Fruit fly (Drosophila melanogaster): ENCODE results near the gene Cyp6d5.

The Cyp6d5 gene

dm6 chr3R:14041647-14042046, 12.6 kb downstream of the Cyp6d5 start (continued):
- TF ChIP-seq CG12391 (tag; optimal IDR thresholded peaks at IDR 0.05): no peak
- no peak for TF ChIP-seq sens (GFP tag)
- TF ChIP-seq Oli (tag; optimal IDR thresholded peaks at IDR 0.05): no peak
- TF ChIP-seq trem (tag; optimal IDR thresholded peaks at IDR 0.05): peak; percentile 8
- no peak for TF ChIP-seq Sry-δ (GFP tag; optimal IDR thresholded peaks at IDR 0.05)
- TF ChIP-seq CG7357 (GFP tag; IDR thresholded peaks at IDR 0.05): no peak
- no peak for TF ChIP-seq chm (GFP tag; IDR thresholded peaks at IDR 0.05)
- no peak for TF ChIP-seq ranshi (GFP tag; IDR thresholded peaks at IDR 0.05)
- no peak for TF ChIP-seq h (optimal IDR thresholded peaks at IDR 0.05)
- TF ChIP-seq kni (GFP tag; optimal IDR thresholded peaks at IDR 0.05): no peak
- TF ChIP-seq gem (tag; optimal IDR thresholded peaks at IDR 0.05): peak; percentile 36
- no peak for TF ChIP-seq CG16863 (GFP tag; optimal IDR thresholded peaks at IDR 0.05)
- no peak for TF ChIP-seq CG11247 (GFP tag; IDR thresholded peaks at IDR 0.05)
- TF ChIP-seq zfh1 (GFP tag; IDR thresholded peaks at IDR 0.05): no peak
- TF ChIP-seq zfh2 (GFP tag; optimal IDR thresholded peaks at IDR 0.05): no peak
- peak; percentile 24 for TF ChIP-seq Fer1 (GFP tag; optimal IDR thresholded peaks at IDR 0.05)
- TF ChIP-seq CG7839 (tag; optimal IDR thresholded peaks at IDR 0.05): no peak
- no peak for TF ChIP-seq CG4854 (GFP tag; optimal IDR thresholded peaks at IDR 0.05)
- no peak for TF ChIP-seq CG13123 (GFP tag; optimal IDR thresholded peaks at IDR 0.05)
- TF ChIP-seq btn (GFP tag; optimal IDR thresholded peaks at IDR 0.05): no peak
- no peak for TF ChIP-seq pho (GFP tag; optimal IDR thresholded peaks at IDR 0.05)
- no peak for TF ChIP-seq CG1647 (GFP tag; optimal IDR thresholded peaks at IDR 0.05)
- TF ChIP-seq CG3163 (GFP tag; optimal IDR thresholded peaks at IDR 0.05): no peak
- TF ChIP-seq CG17385 (GFP tag; optimal IDR thresholded peaks at IDR 0.05): no peak
- TF ChIP-seq CG8281 (tag; optimal IDR thresholded peaks at IDR 0.05): no peak
- TF ChIP-seq Bdp1 (GFP tag; optimal IDR thresholded peaks at IDR 0.05): no peak
- no peak for TF ChIP-seq Stat92E (GFP tag; optimal IDR thresholded peaks at IDR 0.05)
- 0 out of 3 replicates have a peak, but pooled peaks have one; percentile 6 for TF ChIP-seq Aef1 (GFP tag; IDR thresholded peaks at IDR 0.05)
- TF ChIP-seq CG18599 (GFP tag; optimal IDR thresholded peaks at IDR 0.05): peak; percentile 43
- no peak for TF ChIP-seq CG8478 (optimal IDR thresholded peaks at IDR 0.05)
- no peak for TF ChIP-seq CG10431 (GFP tag; optimal IDR thresholded peaks at IDR 0.05)
- no peak for TF ChIP-seq amos (GFP tag; IDR thresholded peaks at IDR 0.05; ENCODE audit: partially characterized antibody)
- TF ChIP-seq CG1832 (GFP tag; optimal IDR thresholded peaks at IDR 0.05): no peak
- no peak for TF ChIP-seq CG12942 (GFP tag; optimal IDR thresholded peaks at IDR 0.05)
- TF ChIP-seq CG9727 (GFP tag; optimal IDR thresholded peaks at IDR 0.05): no peak
- TF ChIP-seq CHES-1-like (GFP tag; optimal IDR thresholded peaks at IDR 0.05): no peak
- TF ChIP-seq chif (GFP tag; optimal IDR thresholded peaks at IDR 0.05): no peak
- TF ChIP-seq sqz (GFP tag; optimal IDR thresholded peaks at IDR 0.05): no peak
- TF ChIP-seq CG17328 (GFP tag; IDR thresholded peaks at IDR 0.05): no peak
- TF ChIP-seq wdn (GFP tag; IDR thresholded peaks at IDR 0.05): no peak
- peak; percentile 30 for TF ChIP-seq Med (GFP tag)
- no peak for TF ChIP-seq H2.0 (GFP tag; IDR thresholded peaks at IDR 0.05)
- TF ChIP-seq CG18262 (tag; optimal IDR thresholded peaks at IDR 0.05): no peak
- no peak for TF ChIP-seq CG17912 (GFP tag; optimal IDR thresholded peaks at IDR 0.05)
- TF ChIP-seq sens-2 (GFP tag; IDR thresholded peaks at IDR 0.05): no peak
- no peak for TF ChIP-seq CG15514 (GFP tag; optimal IDR thresholded peaks at IDR 0.05)
- TF ChIP-seq luna (GFP tag; optimal IDR thresholded peaks at IDR 0.05): no peak
- no peak for TF ChIP-seq chn (GFP tag; optimal IDR thresholded peaks at IDR 0.05)
- no peak for TF ChIP-seq CG2875 (GFP tag; optimal IDR thresholded peaks at IDR 0.05)
- peak in 1 of 2 experiments; percentile 12 for TF ChIP-seq bsh (GFP tag; optimal IDR thresholded peaks at IDR 0.05)
- no peak for TF ChIP-seq CG14965 (GFP tag; optimal IDR thresholded peaks at IDR 0.05; ENCODE audit: borderline replicate concordance)
- TF ChIP-seq CG5953 (GFP tag; IDR thresholded peaks at IDR 0.05): no peak

Data from whole organism, embryonic.